Worm (Caenorhabditis elegans): Measurements from ENCODE around the gene vps-37.

DNA sequence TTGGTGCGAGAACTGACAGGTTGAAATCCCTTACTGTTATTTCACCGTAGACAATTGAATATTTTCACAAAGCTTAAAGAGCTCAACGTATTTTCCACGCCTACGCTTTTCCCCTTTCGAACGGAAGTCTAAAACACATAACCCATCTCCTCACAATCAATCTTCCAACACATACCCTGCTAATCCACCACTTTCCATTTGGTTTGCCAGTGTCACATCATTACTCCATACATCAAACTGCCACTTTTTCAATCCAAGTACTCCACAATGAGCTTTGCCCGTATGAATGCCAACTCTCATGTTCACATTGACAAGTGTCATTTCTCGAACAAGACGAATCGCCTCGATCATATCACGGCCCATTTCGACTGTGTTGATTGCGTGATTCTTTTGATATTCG is 35.5 kb downstream of the vps-37 start:
- TF ChIP-seq M03D4.4 (tag; optimal IDR thresholded peaks at IDR 0.05) (no peak), nhr-76 (tag; optimal IDR thresholded peaks at IDR 0.05) (no peak), unc-39 (tag; optimal IDR thresholded peaks at IDR 0.05) (no peak), ces-1 (GFP tag; optimal IDR thresholded peaks at IDR 0.05) (no peak), lsy-2 (tag; optimal IDR thresholded peaks at IDR 0.05) (no peak), snpc-4 (tag; optimal IDR thresholded peaks at IDR 0.05) (no peak), nhr-237 (tag; optimal IDR thresholded peaks at IDR 0.05) (no peak), hlh-1 (tag; optimal IDR thresholded peaks at IDR 0.05) (no peak), elt-1 (tag; optimal IDR thresholded peaks at IDR 0.05; ENCODE audit: borderline replicate concordance, insufficient read depth) (no peak), lin-13 (tag; optimal IDR thresholded peaks at IDR 0.05) (no peak), mep-1 (tag; optimal IDR thresholded peaks at IDR 0.05) (no peak)

All from whole organism, mixed stage, embryonic.